Worm (Caenorhabditis elegans) whole organism, L4 larva: ENCODE measurements around the gene slc-9B.1.

ENCODE experiments used
- ZK546.5 ChIP-seq, 2 experiments: sonication (generic microtip); optimal IDR thresholded peaks; 2 replicates each; lab custom pipeline; 2017; ENCODE audit warnings: missing biosample characterization in 2 of 2, missing genetic modification characterization in 2 of 2
- nhr-76 ChIP-seq: fragments of 150-350 bp; optimal IDR thresholded peaks from 2 replicates; lab custom pipeline; 2014; ENCODE audit warnings: missing biosample characterization, missing genetic modification characterization
- tag-97 ChIP-seq: fragments of 200-800 bp; sonication (Bioruptor generic); IDR thresholded peaks from 2 replicates; pipeline ENCODE4 v1.3.6; 2022; ENCODE audit warnings: missing genetic modification characterization, missing compliant biosample characterization
- unc-130 ChIP-seq: sonication (generic microtip); optimal IDR thresholded peaks from 2 replicates; lab custom pipeline; 2016; ENCODE audit warnings: missing genetic modification reagents, missing genetic modification characterization, missing compliant biosample characterization

DNA sequence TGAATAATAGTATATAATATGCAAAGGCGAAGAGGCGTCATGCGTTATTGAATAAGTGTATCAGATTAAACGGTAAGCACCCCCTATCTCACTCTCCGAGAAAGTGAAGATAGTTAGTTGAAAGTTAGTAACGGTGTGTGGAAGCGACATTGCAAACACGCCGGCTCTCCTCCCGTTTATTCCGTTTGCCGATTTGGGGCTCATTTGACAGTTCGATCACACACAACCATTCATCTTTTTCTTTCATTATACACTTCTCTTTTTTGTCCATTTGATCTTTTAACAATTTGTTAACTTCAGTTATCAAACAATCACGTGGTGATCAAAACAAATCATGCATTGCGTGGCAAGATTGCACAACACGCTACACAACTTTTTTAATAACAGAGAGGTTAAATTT is at the start of gene slc-9B.1:
- no peak for TF ChIP-seq unc-130 (GFP tag; lab: Kevin White, UChicago)
- no peak for TF ChIP-seq ZK546.5 (tag; optimal IDR thresholded peaks at IDR 0.05; lab: Kevin White, UChicago)
- TF ChIP-seq tag-97 (GFP tag; lab: Robert Waterston, UW) = no peak
- TF ChIP-seq nhr-76 (tag; lab: Kevin White, UChicago) = no peak
